Fruit fly (Drosophila melanogaster): ENCODE measurements around the gene CG42847.

DNA sequence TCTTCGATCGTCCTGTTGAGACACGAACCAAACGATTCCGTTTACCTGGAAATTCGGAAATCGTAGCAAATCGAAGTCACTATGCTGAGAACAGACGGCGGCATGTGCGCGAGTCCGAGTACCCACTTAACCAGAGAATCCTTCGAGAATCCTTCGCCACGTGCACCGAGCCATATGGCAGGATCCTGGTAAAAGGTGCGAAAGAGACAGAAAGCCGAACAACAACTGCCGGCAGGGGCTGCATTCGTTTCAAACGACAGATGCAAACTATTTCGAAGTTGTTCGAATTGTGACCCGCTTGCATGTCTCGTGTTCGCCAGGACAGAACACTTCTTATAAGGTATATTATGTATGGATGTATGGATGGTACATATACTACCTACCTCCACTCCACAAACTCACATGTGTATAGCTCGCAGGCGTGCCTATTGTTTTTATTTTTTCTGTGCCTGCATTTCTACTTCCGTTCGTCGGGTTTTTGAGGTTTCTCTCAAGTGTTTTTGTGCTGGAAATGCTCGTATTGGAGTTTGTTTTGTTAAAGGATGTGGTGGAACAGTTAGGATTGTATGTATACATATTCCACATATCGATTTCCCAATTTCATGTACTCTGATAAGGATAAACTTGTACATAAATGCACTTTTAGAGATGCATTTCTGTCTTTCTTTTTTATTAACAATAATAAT is 26.8 kb downstream of the CG42847 start:
- TF ChIP-seq bab1 (GFP tag; optimal IDR thresholded peaks at IDR 0.05) = no peak
- TF ChIP-seq CG7045 (GFP tag; optimal IDR thresholded peaks at IDR 0.05) = no peak
- TF ChIP-seq toe (GFP tag; optimal IDR thresholded peaks at IDR 0.05) = no peak
- TF ChIP-seq CG14711 (tag; optimal IDR thresholded peaks at IDR 0.05) = no peak
- no peak for TF ChIP-seq Crg-1 (GFP tag; optimal IDR thresholded peaks at IDR 0.05)
- TF ChIP-seq Hr96 (GFP tag; optimal IDR thresholded peaks at IDR 0.05) = no peak
- TF ChIP-seq cnc (optimal IDR thresholded peaks at IDR 0.05) = no peak
- TF ChIP-seq CG11617 (GFP tag; optimal IDR thresholded peaks at IDR 0.05) = no peak
- TF ChIP-seq CG33017 (tag; optimal IDR thresholded peaks at IDR 0.05) = no peak

Data from whole organism, adult.